Fruit fly (Drosophila melanogaster): Measurements from ENCODE around the gene CG9040.

CG9040 gene

DNA sequence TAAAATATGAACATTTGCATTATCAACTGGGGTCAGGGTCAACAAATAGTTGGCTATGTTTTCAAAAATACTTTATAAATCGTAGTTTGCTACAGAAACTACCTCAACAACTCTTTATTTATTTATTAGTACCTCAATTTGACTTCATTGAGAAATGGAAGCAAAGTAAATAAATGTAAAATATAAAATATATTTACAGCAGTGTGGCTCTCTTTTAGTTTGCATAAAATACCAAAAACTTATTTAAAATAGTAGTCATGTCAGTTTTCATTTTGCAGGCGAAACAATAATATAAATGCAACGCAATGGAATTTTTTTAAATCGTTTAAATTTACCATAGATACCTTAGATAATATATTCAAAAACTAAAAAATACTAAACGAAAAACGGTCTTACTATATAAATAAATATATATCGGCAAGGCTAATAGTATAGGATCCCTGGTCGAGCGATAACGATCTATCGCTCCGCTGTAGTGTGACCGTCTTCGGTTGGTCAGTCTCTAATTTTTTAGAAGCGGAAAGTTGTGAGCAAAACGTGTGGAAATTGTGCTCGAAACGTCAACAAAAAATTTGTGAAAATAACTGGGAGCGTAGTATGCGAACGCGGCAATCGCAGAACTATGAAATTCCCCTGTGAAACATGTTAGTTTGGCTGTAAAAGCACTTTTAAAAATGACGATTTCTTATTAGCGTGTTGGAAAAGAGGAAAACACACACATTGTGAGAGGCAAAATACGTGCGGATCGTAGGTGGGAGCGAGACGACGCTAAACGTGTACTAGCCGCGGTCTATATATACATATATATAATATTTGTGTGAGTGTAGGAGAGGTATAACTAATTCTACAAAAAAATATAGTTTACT lies 14.2 kb downstream of the CG9040 start, which contains the start of the genes Nprl3 and upSET (continued):
- TF ChIP-seq unc-4 (GFP tag; IDR thresholded peaks at IDR 0.05; ENCODE audit: partially characterized antibody) (peak; percentile 85), dysf (GFP tag; IDR thresholded peaks at IDR 0.05) (no peak), Sry-β (GFP tag; optimal IDR thresholded peaks at IDR 0.05) (no peak), maf-S (GFP tag; optimal IDR thresholded peaks at IDR 0.05) (no peak), pum (GFP tag; optimal IDR thresholded peaks at IDR 0.05) (no peak), PHDP (tag; optimal IDR thresholded peaks at IDR 0.05) (no peak), CG11085 (GFP tag; IDR thresholded peaks at IDR 0.05) (no peak), CG8089 (GFP tag; optimal IDR thresholded peaks at IDR 0.05) (no peak), CG4820 (GFP tag; optimal IDR thresholded peaks at IDR 0.05) (no peak), CG14441 (GFP tag; IDR thresholded peaks at IDR 0.05) (no peak), CG5245 (GFP tag; optimal IDR thresholded peaks at IDR 0.05) (no peak), lola (GFP tag; optimal IDR thresholded peaks at IDR 0.05) (no peak), Antp (GFP tag; optimal IDR thresholded peaks at IDR 0.05) (no peak), CG34376 (GFP tag; optimal IDR thresholded peaks at IDR 0.05) (no peak), Deaf1 (tag; optimal IDR thresholded peaks at IDR 0.05) (no peak), btn (GFP tag; optimal IDR thresholded peaks at IDR 0.05) (no peak), CG7987 (GFP tag; optimal IDR thresholded peaks at IDR 0.05) (no peak), jing (GFP tag; optimal IDR thresholded peaks at IDR 0.05) (no peak), NC2α (GFP tag; optimal IDR thresholded peaks at IDR 0.05) (no peak), CG18262 (tag; optimal IDR thresholded peaks at IDR 0.05) (peak; percentile 4), unpg (GFP tag; optimal IDR thresholded peaks at IDR 0.05) (peak; percentile 6), CG3847 (GFP tag; IDR thresholded peaks at IDR 0.05) (peak; percentile 44; the same call in 1 of the 2 replicates), Aef1 (GFP tag; IDR thresholded peaks at IDR 0.05) (no peak), CG15269 (tag; optimal IDR thresholded peaks at IDR 0.05) (no peak), hb (GFP tag; IDR thresholded peaks at IDR 0.05; ENCODE audit: partially characterized antibody) (peak; percentile 83), Sox102F (GFP tag; optimal IDR thresholded peaks at IDR 0.05) (no peak), mld (GFP tag; IDR thresholded peaks at IDR 0.05; ENCODE audit: partially characterized antibody) (peak; percentile 79; the same call in 2 of the 3 replicates), CG4282 (GFP tag; optimal IDR thresholded peaks at IDR 0.05) (no peak), ERR (GFP tag; optimal IDR thresholded peaks at IDR 0.05) (no peak), klu (GFP tag; IDR thresholded peaks at IDR 0.05) (no peak), NC2β (GFP tag; optimal IDR thresholded peaks at IDR 0.05) (peak; percentile 14), cas (GFP tag; IDR thresholded peaks at IDR 0.05) (no peak), luna (GFP tag; optimal IDR thresholded peaks at IDR 0.05) (no peak), H15 (GFP tag; IDR thresholded peaks at IDR 0.05) (no peak), lab (GFP tag; optimal IDR thresholded peaks at IDR 0.05) (peak; percentile 45), ATbp (GFP tag; optimal IDR thresholded peaks at IDR 0.05) (no peak), CG8765 (GFP tag; IDR thresholded peaks at IDR 0.05) (no peak), CG1529 (GFP tag; optimal IDR thresholded peaks at IDR 0.05) (no peak), CG13424 (tag; optimal IDR thresholded peaks at IDR 0.05) (no peak), CG12155 (GFP tag; optimal IDR thresholded peaks at IDR 0.05) (no peak), CG15696 (tag; optimal IDR thresholded peaks at IDR 0.05) (no peak), nerfin-2 (GFP tag; IDR thresholded peaks at IDR 0.05; ENCODE audit: partially characterized antibody) (peak; percentile 60), Rx (GFP tag; IDR thresholded peaks at IDR 0.05) (no peak), Oaz (GFP tag; IDR thresholded peaks at IDR 0.05) (no peak), ewg (GFP tag; optimal IDR thresholded peaks at IDR 0.05) (no peak), CG9437 (GFP tag; optimal IDR thresholded peaks at IDR 0.05) (no peak), tx (GFP tag; optimal IDR thresholded peaks at IDR 0.05) (no peak), CG9817 (tag; optimal IDR thresholded peaks at IDR 0.05) (no peak), CG17612 (GFP tag; IDR thresholded peaks at IDR 0.05) (no peak)
